Worm (Caenorhabditis elegans) whole organism, L4 larva: ENCODE data around the gene T24C2.5.
A peak's percentile ranks its signal among the peaks of the same experiment; 100 is the strongest.

ENCODE experiments used
- D1046.2 ChIP-seq: fragments of 200-800 bp; sonication (Bioruptor generic); IDR thresholded peaks from 2 replicates; pipeline ENCODE4 v1.3.6; 2022; ENCODE audit warnings: missing genetic modification characterization, missing compliant biosample characterization
- F26F4.8 ChIP-seq: fragments of 200-800 bp; sonication (Bioruptor generic); conservative IDR thresholded peaks from 2 replicates; pipeline ENCODE4 v1.3.6; 2022; ENCODE audit warnings: missing genetic modification characterization, missing compliant biosample characterization
- F37D6.2 ChIP-seq: sonication (generic microtip); optimal IDR thresholded peaks from 2 replicates; lab custom pipeline; 2016; ENCODE audit warnings: mild to moderate bottlenecking, missing genetic modification characterization, missing compliant biosample characterization
- F44E2.7 ChIP-seq: fragments of 200-800 bp; sonication (Bioruptor generic); IDR thresholded peaks from 2 replicates; pipeline ENCODE4 v2.1.2; 2022; ENCODE audit warnings: missing genetic modification characterization, missing compliant biosample characterization
- T20F7.1 ChIP-seq: fragments of 200-800 bp; sonication (Bioruptor generic); optimal IDR thresholded peaks from 2 replicates; lab custom pipeline; 2018; ENCODE audit warnings: mild to moderate bottlenecking, missing genetic modification characterization, missing compliant biosample characterization
- Y5F2A.4 ChIP-seq: fragments of 200-800 bp; sonication (Bioruptor generic); optimal IDR thresholded peaks from 2 replicates; lab custom pipeline; 2018; ENCODE audit warnings: mild to moderate bottlenecking, missing genetic modification characterization, missing compliant biosample characterization
- ZK337.2 ChIP-seq: fragments of 200-800 bp; sonication (Bioruptor generic); IDR thresholded peaks from 2 replicates; pipeline ENCODE4 v1.3.6; 2022; ENCODE audit warnings: missing genetic modification reagents, missing genetic modification characterization, missing compliant biosample characterization
- aha-1 ChIP-seq: fragments of 150-350 bp; peaks from one replicate; lab custom pipeline; 2014; ENCODE audit warnings: missing biosample characterization, missing genetic modification characterization
- arid-1 ChIP-seq: fragments of 200-800 bp; sonication (Bioruptor generic); conservative IDR thresholded peaks from 2 replicates; pipeline ENCODE4 v1.3.6; 2022; ENCODE audit warnings: missing genetic modification reagents, missing genetic modification characterization, missing compliant biosample characterization
- ceh-28 ChIP-seq: fragments of 150-350 bp; optimal IDR thresholded peaks from 2 replicates; lab custom pipeline; 2014; ENCODE audit warnings: missing biosample characterization, missing genetic modification reagents, missing genetic modification characterization
- ceh-62 ChIP-seq: sonication (generic microtip); optimal IDR thresholded peaks from 2 replicates; lab custom pipeline; 2017; ENCODE audit warnings: missing biosample characterization, missing genetic modification characterization
- ceh-82 ChIP-seq: sonication (generic microtip); optimal IDR thresholded peaks from 2 replicates; lab custom pipeline; 2017; ENCODE audit warnings: missing biosample characterization, missing genetic modification characterization
- cey-2 ChIP-seq: sonication (generic microtip); optimal IDR thresholded peaks from 3 replicates; lab custom pipeline; 2017; ENCODE audit warnings: missing genetic modification characterization, mild to moderate bottlenecking, missing compliant biosample characterization, antibody characterized with exemption, borderline replicate concordance; ENCODE audit not compliant: insufficient read depth
- ctbp-1 ChIP-seq: fragments of 200-800 bp; sonication (Bioruptor generic); IDR thresholded peaks from 2 replicates; pipeline ENCODE4 v1.3.6; 2022; ENCODE audit warnings: missing genetic modification reagents, missing genetic modification characterization, missing compliant biosample characterization
- daf-19 ChIP-seq: fragments of 200-800 bp; sonication (Bioruptor generic); conservative IDR thresholded peaks from 2 replicates; pipeline ENCODE4 v1.3.6; 2022; ENCODE audit warnings: missing genetic modification characterization, missing compliant biosample characterization
- daf-8 ChIP-seq: fragments of 200-800 bp; sonication (Bioruptor generic); IDR thresholded peaks from 2 replicates; pipeline ENCODE4 v1.3.6; 2022; ENCODE audit warnings: missing genetic modification characterization, missing compliant biosample characterization
- dmd-6 ChIP-seq: fragments of 200-800 bp; sonication (Bioruptor generic); IDR thresholded peaks from 2 replicates; pipeline ENCODE4 v1.3.6; 2022; ENCODE audit warnings: missing genetic modification reagents, missing genetic modification characterization, missing compliant biosample characterization
- dmd-8 ChIP-seq: fragments of 200-800 bp; sonication (Bioruptor generic); IDR thresholded peaks from 2 replicates; pipeline ENCODE4 v1.3.6; 2022; ENCODE audit warnings: missing genetic modification characterization, missing compliant biosample characterization
- egl-27 ChIP-seq: sonication (generic microtip); optimal IDR thresholded peaks from 3 replicates; lab custom pipeline; 2017; ENCODE audit warnings: missing biosample characterization, missing genetic modification reagents, missing genetic modification characterization
- egl-43 ChIP-seq: fragments of 200-800 bp; sonication (Bioruptor generic); IDR thresholded peaks from 2 replicates; pipeline ENCODE4 v1.3.6; 2022; ENCODE audit warnings: missing genetic modification reagents, missing genetic modification characterization, missing compliant biosample characterization
- fkh-10 ChIP-seq: fragments of 150-350 bp; optimal IDR thresholded peaks from 2 replicates; lab custom pipeline; 2014; ENCODE audit warnings: missing biosample characterization, missing genetic modification reagents, missing genetic modification characterization
- hmg-1.1 ChIP-seq: fragments of 200-800 bp; sonication (Bioruptor generic); IDR thresholded peaks from 2 replicates; pipeline ENCODE4 v1.3.6; 2022; ENCODE audit warnings: missing genetic modification reagents, missing genetic modification characterization, missing compliant biosample characterization
- jun-1 ChIP-seq: fragments of 150-350 bp; optimal IDR thresholded peaks from 2 replicates; lab custom pipeline; 2014; ENCODE audit warnings: missing biosample characterization, missing genetic modification reagents, missing genetic modification characterization
- lim-7 ChIP-seq: fragments of 200-800 bp; sonication (Bioruptor generic); IDR thresholded peaks from 2 replicates; pipeline ENCODE4 v1.3.6; 2022; ENCODE audit warnings: missing genetic modification characterization, missing compliant biosample characterization
- lin-1 ChIP-seq: fragments of 200-800 bp; sonication (Bioruptor generic); IDR thresholded peaks from 2 replicates; pipeline ENCODE4 v1.3.6; 2022; ENCODE audit warnings: missing genetic modification reagents, missing genetic modification characterization, missing compliant biosample characterization
- lin-29 ChIP-seq: fragments of 200-800 bp; sonication (Bioruptor generic); IDR thresholded peaks from 2 replicates; pipeline ENCODE4 v1.3.6; 2022; ENCODE audit warnings: missing genetic modification reagents, missing genetic modification characterization, missing compliant biosample characterization
- lir-3 ChIP-seq: sonication (generic microtip); optimal IDR thresholded peaks from 2 replicates; lab custom pipeline; 2016; ENCODE audit warnings: mild to moderate bottlenecking, missing genetic modification characterization, missing compliant biosample characterization
- lsy-2 ChIP-seq, 2 experiments: fragments of 150-350 bp in 1 of 2; sonication (generic microtip) in 1 of 2; optimal IDR thresholded peaks; 2 replicates each; lab custom pipeline; 2014 to 2017; ENCODE audit warnings: missing biosample characterization in 2 of 2, missing genetic modification characterization in 2 of 2
- madf-9 ChIP-seq: fragments of 200-800 bp; sonication (Bioruptor generic); conservative IDR thresholded peaks from 2 replicates; pipeline ENCODE4 v1.3.6; 2022; ENCODE audit warnings: missing genetic modification reagents, missing genetic modification characterization, missing compliant biosample characterization
- mdl-1 ChIP-seq, 2 experiments: fragments of 150-350 bp in 1 of 2; sonication (generic microtip) in 1 of 2; optimal IDR thresholded peaks; 2 replicates each; lab custom pipeline; 2014 to 2017; ENCODE audit warnings: missing biosample characterization in 2 of 2, missing genetic modification characterization in 2 of 2
- mdt-29 ChIP-seq: fragments of 200-800 bp; sonication (Bioruptor generic); IDR thresholded peaks from 2 replicates; pipeline ENCODE4 v1.3.6; 2022; ENCODE audit warnings: missing genetic modification reagents, missing genetic modification characterization, missing compliant biosample characterization
- mes-2 ChIP-seq: sonication (generic microtip); optimal IDR thresholded peaks from 2 replicates; lab custom pipeline; 2016; ENCODE audit warnings: missing genotype, mild to moderate bottlenecking, missing genetic modification characterization, missing compliant biosample characterization; ENCODE audit not compliant: poor library complexity, severe bottlenecking
- mxl-3 ChIP-seq: fragments of 200-800 bp; sonication (Bioruptor generic); optimal IDR thresholded peaks from 2 replicates; lab custom pipeline; 2018; ENCODE audit warnings: mild to moderate bottlenecking, missing genetic modification characterization, missing compliant biosample characterization
- nhr-10 ChIP-seq: fragments of 150-350 bp; optimal IDR thresholded peaks from 2 replicates; lab custom pipeline; 2014; ENCODE audit warnings: missing biosample characterization, missing genetic modification characterization
- nhr-111 ChIP-seq: fragments of 200-800 bp; sonication (Bioruptor generic); optimal IDR thresholded peaks from 2 replicates; lab custom pipeline; 2018; ENCODE audit warnings: mild to moderate bottlenecking, missing genetic modification characterization, missing compliant biosample characterization
- nhr-237 ChIP-seq: sonication (generic microtip); optimal IDR thresholded peaks from 2 replicates; lab custom pipeline; 2017; ENCODE audit warnings: missing biosample characterization, missing genetic modification characterization
- nhr-28 ChIP-seq: fragments of 150-350 bp; optimal IDR thresholded peaks from 2 replicates; lab custom pipeline; 2014; ENCODE audit warnings: missing biosample characterization, missing genetic modification characterization
- nhr-76 ChIP-seq: fragments of 150-350 bp; optimal IDR thresholded peaks from 2 replicates; lab custom pipeline; 2014; ENCODE audit warnings: missing biosample characterization, missing genetic modification characterization
- php-3 ChIP-seq: fragments of 200-800 bp; sonication (Bioruptor generic); IDR thresholded peaks from 2 replicates; pipeline ENCODE4 v1.3.6; 2022; ENCODE audit warnings: missing genetic modification reagents, missing genetic modification characterization, missing compliant biosample characterization
- sdz-12 ChIP-seq: fragments of 200-800 bp; sonication (Bioruptor generic); optimal IDR thresholded peaks from 2 replicates; lab custom pipeline; 2018; ENCODE audit warnings: mild to moderate bottlenecking, missing genetic modification characterization, missing compliant biosample characterization
- skn-1 ChIP-seq: fragments of 150-350 bp; optimal IDR thresholded peaks from 2 replicates; lab custom pipeline; 2014; ENCODE audit warnings: missing biosample characterization, missing genetic modification characterization
- snpc-1.2 ChIP-seq: fragments of 200-800 bp; sonication (Bioruptor generic); IDR thresholded peaks from 2 replicates; pipeline ENCODE4 v1.3.6; 2022; ENCODE audit warnings: missing genetic modification reagents, missing genetic modification characterization, missing compliant biosample characterization
- snpc-4 ChIP-seq: fragments of 150-350 bp; optimal IDR thresholded peaks from 2 replicates; lab custom pipeline; 2014; ENCODE audit warnings: missing biosample characterization, missing genetic modification characterization
- spr-1 ChIP-seq: sonication (generic microtip); optimal IDR thresholded peaks from 2 replicates; lab custom pipeline; 2016; ENCODE audit warnings: mild to moderate bottlenecking, missing genetic modification characterization, missing compliant biosample characterization
- tag-97 ChIP-seq: fragments of 200-800 bp; sonication (Bioruptor generic); IDR thresholded peaks from 2 replicates; pipeline ENCODE4 v1.3.6; 2022; ENCODE audit warnings: missing genetic modification characterization, missing compliant biosample characterization
- tra-1 ChIP-seq: fragments of 200-800 bp; sonication (Bioruptor generic); IDR thresholded peaks from 2 replicates; pipeline ENCODE4 v1.3.6; 2022; ENCODE audit warnings: missing genetic modification reagents, missing genetic modification characterization, missing compliant biosample characterization
- unc-39 ChIP-seq: sonication (generic microtip); optimal IDR thresholded peaks from 2 replicates; lab custom pipeline; 2017; ENCODE audit warnings: missing biosample characterization, missing genetic modification characterization
- unc-62 ChIP-seq, 3 experiments: fragments of 150-350 bp in 1 of 3; sonication (generic microtip); optimal IDR thresholded peaks in 2 of 3; peaks in 1 of 3; 1 replicate in 1 of 3; 2 replicates in 2 of 3; lab custom pipeline; 2014 to 2017; ENCODE audit warnings: missing biosample characterization in 3 of 3, missing genetic modification characterization in 3 of 3, missing genetic modification reagents in 3 of 3, missing genotype in 1 of 3
- zfp-2 ChIP-seq: sonication (generic microtip); optimal IDR thresholded peaks from 2 replicates; lab custom pipeline; 2016; ENCODE audit warnings: mild to moderate bottlenecking, missing genetic modification characterization, missing compliant biosample characterization
- ztf-11 ChIP-seq: fragments of 150-350 bp; optimal IDR thresholded peaks from 2 replicates; lab custom pipeline; 2014; ENCODE audit warnings: missing biosample characterization, missing genetic modification characterization
- ztf-7 ChIP-seq: fragments of 150-350 bp; optimal IDR thresholded peaks from 2 replicates; lab custom pipeline; 2014; ENCODE audit warnings: missing biosample characterization, missing genetic modification characterization

The T24C2.5 gene

ce11 chrX:14500422-14501058 is 33.7 kb upstream of the T24C2.5 start (continued):
- TF ChIP-seq snpc-1.2 (GFP tag; lab: Robert Waterston, UW) (no peak), ceh-82 (tag; lab: Kevin White, UChicago) (no peak), hmg-1.1 (GFP tag; lab: Robert Waterston, UW) (no peak), mxl-3 (GFP tag; lab: Kevin White, UChicago) (no peak), nhr-28 (tag; lab: Kevin White, UChicago) (peak; percentile 65), unc-39 (tag; lab: Kevin White, UChicago) (no peak), tra-1 (GFP tag; lab: Robert Waterston, UW) (peak; percentile 99), Y5F2A.4 (GFP tag; lab: Kevin White, UChicago) (no peak), lim-7 (no peak), T20F7.1 (GFP tag; lab: Kevin White, UChicago) (peak; percentile 54), mdl-1 (tag; optimal IDR thresholded peaks at IDR 0.05; lab: Kevin White, UChicago) (peak in 1 of 2 experiments; percentile 62), mdt-29 (GFP tag; lab: Robert Waterston, UW) (no peak), lin-1 (peak; percentile 86), arid-1 (GFP tag; lab: Robert Waterston, UW) (no peak), sdz-12 (GFP tag; lab: Kevin White, UChicago) (no peak), dmd-6 (GFP tag; lab: Robert Waterston, UW) (peak; percentile 99), nhr-76 (no peak), ztf-7 (tag; lab: Kevin White, UChicago) (peak; percentile 2), F26F4.8 (GFP tag; lab: Robert Waterston, UW) (no peak), ZK337.2 (no peak), lin-29 (GFP tag; lab: Robert Waterston, UW) (no peak), ctbp-1 (GFP tag; lab: Robert Waterston, UW) (no peak), egl-27 (tag; lab: Kevin White, UChicago) (no peak), ceh-62 (tag; lab: Kevin White, UChicago) (no peak), dmd-8 (GFP tag; lab: Robert Waterston, UW) (no peak), F44E2.7 (GFP tag; lab: Robert Waterston, UW) (no peak), spr-1 (tag; lab: Kevin White, UChicago) (no peak), nhr-237 (tag; lab: Kevin White, UChicago) (no peak), snpc-4 (tag; lab: Kevin White, UChicago) (no peak), jun-1 (tag; lab: Kevin White, UChicago) (no peak), F37D6.2 (tag; lab: Kevin White, UChicago) (no peak), daf-8 (no peak), skn-1 (tag; lab: Kevin White, UChicago) (no peak), fkh-10 (GFP tag; lab: Kevin White, UChicago) (no peak), madf-9 (GFP tag; lab: Robert Waterston, UW) (no peak), daf-19 (no peak), nhr-10 (no peak), egl-43 (no peak), tag-97 (GFP tag; lab: Robert Waterston, UW) (no peak), php-3 (GFP tag; lab: Robert Waterston, UW) (peak; percentile 99), nhr-111 (GFP tag; lab: Kevin White, UChicago) (no peak), aha-1 (tag; lab: Kevin White, UChicago) (peak; percentile 78), cey-2 (no peak), lir-3 (tag; lab: Kevin White, UChicago) (no peak), zfp-2 (no peak), lsy-2 (tag; optimal IDR thresholded peaks at IDR 0.05; lab: Kevin White, UChicago) (peak in 1 of 2 experiments; percentile 5), ztf-11 (tag; lab: Kevin White, UChicago) (no peak), D1046.2 (GFP tag; lab: Robert Waterston, UW) (no peak), ceh-28 (tag; lab: Kevin White, UChicago) (no peak), mes-2 (tag; lab: Kevin White, UChicago) (no peak), unc-62 (GFP tag; optimal IDR thresholded peaks at IDR 0.05 in 1 of 2; lab: Kevin White, UChicago) (peak; percentile 38 to 47), unc-62 (tag; optimal IDR thresholded peaks at IDR 0.05; lab: Kevin White, UChicago) (no peak)
